ENCODE assay signal across 3 fruit fly cellular contexts in the genomic region with DNA sequence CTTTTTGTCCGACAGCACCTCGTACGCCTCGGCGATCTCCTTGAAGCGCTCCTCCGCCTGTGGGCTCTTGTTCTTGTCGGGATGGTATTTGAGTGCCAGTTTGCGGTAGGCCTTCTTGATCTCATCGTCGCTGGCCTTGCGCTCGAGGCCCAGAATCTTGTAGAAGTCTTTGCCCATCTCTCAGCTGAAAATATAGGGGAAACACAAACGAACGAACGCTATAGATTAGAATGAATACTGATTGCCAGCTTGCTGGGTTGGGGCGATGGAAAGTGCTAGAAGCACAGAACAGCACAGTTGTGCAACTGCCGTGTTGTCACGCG.
A peak's percentile ranks its signal among the peaks of the same experiment; 100 is the strongest.
TF ChIP-seq lines count a peak whose summit lies in the region.

No protein-coding gene starts in this region.

- TF ChIP-seq CTCF in whole organism, embryonic (GFP tag; optimal IDR thresholded peaks at IDR 0.05; lab: Kevin White, UChicago) = no peak

TF ChIP-seq in whole organism, adult, 20 proteins besides CTCF, POLR2A, EP300 and RAD21:
- TF ChIP-seq Clk (GFP tag; optimal IDR thresholded peaks at IDR 0.05; lab: Kevin White, UChicago) (peak; percentile 88), CG1620 (GFP tag; optimal IDR thresholded peaks at IDR 0.05; lab: Kevin White, UChicago) (no peak)

TF ChIP-seq in whole organism, embryonic, 481 proteins besides CTCF, POLR2A, EP300 and RAD21:
- TF ChIP-seq insv (GFP tag; optimal IDR thresholded peaks at IDR 0.05; lab: Kevin White, UChicago) = peak in 1 of 2 experiments; percentile 17
- peak; percentile 67 for TF ChIP-seq CG4328 (GFP tag; optimal IDR thresholded peaks at IDR 0.05; lab: Kevin White, UChicago)
- no peak for TF ChIP-seq zf30C (GFP tag; optimal IDR thresholded peaks at IDR 0.05; lab: Kevin White, UChicago)
- TF ChIP-seq jumu (GFP tag; optimal IDR thresholded peaks at IDR 0.05; lab: Kevin White, UChicago) = no peak
- TF ChIP-seq Sry-δ (GFP tag; optimal IDR thresholded peaks at IDR 0.05; lab: Kevin White, UChicago) = no peak
- no peak for TF ChIP-seq CG16863 (GFP tag; optimal IDR thresholded peaks at IDR 0.05; lab: Kevin White, UChicago)
- TF ChIP-seq corto (GFP tag; optimal IDR thresholded peaks at IDR 0.05; lab: Kevin White, UChicago) = no peak
- TF ChIP-seq Pdp1 (GFP tag; optimal IDR thresholded peaks at IDR 0.05; lab: Kevin White, UChicago) = peak in 1 of 2 experiments; percentile 99
- TF ChIP-seq cwo (GFP tag; optimal IDR thresholded peaks at IDR 0.05; lab: Kevin White, UChicago) = peak; percentile 49
- peak; percentile 51 for TF ChIP-seq sug (tag; optimal IDR thresholded peaks at IDR 0.05; lab: Kevin White, UChicago)

TF ChIP-seq in whole organism, wandering third instar larva, 38 proteins besides CTCF, POLR2A, EP300 and RAD21:
- TF ChIP-seq usp (GFP tag; optimal IDR thresholded peaks at IDR 0.05; lab: Kevin White, UChicago) = no peak
- no peak for TF ChIP-seq N (GFP tag; optimal IDR thresholded peaks at IDR 0.05; lab: Kevin White, UChicago)
- no peak for TF ChIP-seq Rel (GFP tag; optimal IDR thresholded peaks at IDR 0.05; lab: Kevin White, UChicago)
- peak; percentile 97 for TF ChIP-seq Rel (tag; optimal IDR thresholded peaks at IDR 0.05; lab: Kevin White, UChicago)
